Worm (Caenorhabditis elegans) whole organism, mixed stage, embryonic: ENCODE measurements around the gene dpf-6.

Experiments
- blmp-1 ChIP-seq: fragments of 150-350 bp; optimal IDR thresholded peaks from 2 replicates; lab custom pipeline; 2014; ENCODE audit warnings: missing biosample characterization, missing genetic modification characterization
- elt-3 ChIP-seq: fragments of 150-350 bp; optimal IDR thresholded peaks from 2 replicates; lab custom pipeline; 2014; ENCODE audit warnings: missing biosample characterization, missing genetic modification characterization
- lin-13 ChIP-seq: fragments of 150-350 bp; optimal IDR thresholded peaks from 2 replicates; lab custom pipeline; 2014; ENCODE audit warnings: missing biosample characterization, missing genetic modification characterization
- mep-1 ChIP-seq: fragments of 150-350 bp; optimal IDR thresholded peaks from 2 replicates; lab custom pipeline; 2017; ENCODE audit warnings: missing biosample characterization, missing genetic modification reagents, missing genetic modification characterization, inconsistent platforms
- nhr-237 ChIP-seq: fragments of 150-350 bp; optimal IDR thresholded peaks from 2 replicates; lab custom pipeline; 2014; ENCODE audit warnings: missing biosample characterization, missing genetic modification characterization
- nhr-76 ChIP-seq: sonication (generic microtip); optimal IDR thresholded peaks from 2 replicates; lab custom pipeline; 2017; ENCODE audit warnings: missing biosample characterization, missing genetic modification characterization
- pha-4 ChIP-seq: fragments of 150-350 bp; optimal IDR thresholded peaks from 2 replicates; lab custom pipeline; 2018; ENCODE audit warnings: missing biosample characterization, missing genetic modification reagents, missing genetic modification characterization
- snpc-4 ChIP-seq: fragments of 150-350 bp; optimal IDR thresholded peaks from 2 replicates; lab custom pipeline; 2014; ENCODE audit warnings: missing biosample characterization, missing genetic modification characterization
- unc-120 ChIP-seq: sonication (generic microtip); optimal IDR thresholded peaks from 2 replicates; lab custom pipeline; 2017; ENCODE audit warnings: missing genetic modification characterization, missing compliant biosample characterization; ENCODE audit not compliant: poor library complexity, severe bottlenecking
- unc-39 ChIP-seq: fragments of 150-350 bp; optimal IDR thresholded peaks from 2 replicates; lab custom pipeline; 2014; ENCODE audit warnings: missing biosample characterization, missing genetic modification characterization
- unc-62 ChIP-seq: fragments of 150-350 bp; optimal IDR thresholded peaks from 2 replicates; lab custom pipeline; 2014; ENCODE audit warnings: missing biosample characterization, missing genetic modification reagents, missing genetic modification characterization
- ztf-11 ChIP-seq: fragments of 150-350 bp; optimal IDR thresholded peaks from 2 replicates; lab custom pipeline; 2014; ENCODE audit warnings: missing biosample characterization, missing genetic modification characterization

ce11 chrIII:8010260-8010822 is 27.7 kb upstream of the dpf-6 start, which contains the start of gene cit-1.2:
- TF ChIP-seq nhr-76 (tag; lab: Kevin White, UChicago) (no peak), unc-120 (tag; lab: Kevin White, UChicago) (no peak), unc-39 (no peak), ztf-11 (tag; lab: Kevin White, UChicago) (no peak), elt-3 (tag; lab: Kevin White, UChicago) (no peak), lin-13 (tag; lab: Kevin White, UChicago) (no peak), pha-4 (tag; lab: Kevin White, UChicago) (no peak), unc-62 (GFP tag; lab: Kevin White, UChicago) (no peak), mep-1 (tag; lab: Kevin White, UChicago) (no peak), blmp-1 (tag; lab: Kevin White, UChicago) (no peak), nhr-237 (no peak), snpc-4 (no peak)
